Worm (Caenorhabditis elegans): Measurements from ENCODE around the gene C54F6.3.

C54F6.3 gene

DNA sequence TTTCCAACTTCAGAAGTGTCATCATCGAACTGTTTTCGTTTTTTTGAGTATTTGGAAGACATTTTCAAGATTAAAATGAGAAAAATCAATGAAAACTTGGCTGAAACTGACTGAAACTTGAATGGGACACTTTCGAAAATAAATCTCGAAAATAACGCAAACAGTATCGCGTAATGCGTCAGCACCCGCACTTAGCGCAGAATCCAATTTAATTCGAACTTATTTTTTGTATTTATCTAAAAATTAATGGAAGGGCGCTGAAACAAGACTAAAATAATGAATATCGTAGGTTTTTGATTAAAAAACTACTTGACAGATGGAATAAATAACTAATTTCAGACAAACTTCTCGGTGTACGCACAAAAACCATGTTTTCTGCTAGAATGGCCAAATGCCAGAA, 42.5 kb downstream of the C54F6.3 start, which contains the start of the genes snu-66 and ints-9:
TSS of gene snu-66 (minus strand) at position 108 of the 400 bp plus-strand sequence.
TSS of gene ints-9 (plus strand) at position 240 of the 400 bp plus-strand sequence.
- no peak for TF ChIP-seq nhr-25 (tag; optimal IDR thresholded peaks at IDR 0.05)
- no peak for TF ChIP-seq lin-11 (tag; optimal IDR thresholded peaks at IDR 0.05)
- no peak for TF ChIP-seq mdl-1 (tag; optimal IDR thresholded peaks at IDR 0.05)
- no peak for TF ChIP-seq ceh-82 (tag; optimal IDR thresholded peaks at IDR 0.05)
- peak; percentile 74 for TF ChIP-seq sma-9 (GFP tag; optimal IDR thresholded peaks at IDR 0.05)
- TF ChIP-seq sma-9 (tag; optimal IDR thresholded peaks at IDR 0.05) = no peak
- TF ChIP-seq ama-1 (optimal IDR thresholded peaks at IDR 0.05) = no peak
- TF ChIP-seq unc-55 (GFP tag; optimal IDR thresholded peaks at IDR 0.05) = peak; percentile 81
- no peak for TF ChIP-seq elt-1 (tag; optimal IDR thresholded peaks at IDR 0.05)
- TF ChIP-seq crh-2 (tag; optimal IDR thresholded peaks at IDR 0.05) = peak; percentile 51
- TF ChIP-seq nhr-23 (tag; optimal IDR thresholded peaks at IDR 0.05) = no peak
- TF ChIP-seq nhr-21 (tag; optimal IDR thresholded peaks at IDR 0.05) = peak; percentile 49
- TF ChIP-seq snpc-4 (tag; optimal IDR thresholded peaks at IDR 0.05) = peak; percentile 22
- TF ChIP-seq nhr-129 (tag; optimal IDR thresholded peaks at IDR 0.05) = peak; percentile 65
- TF ChIP-seq R02D3.7 (tag; optimal IDR thresholded peaks at IDR 0.05) = no peak
- TF ChIP-seq nhr-6 (tag; optimal IDR thresholded peaks at IDR 0.05) = peak; percentile 36
- no peak for TF ChIP-seq nhr-237 (tag; optimal IDR thresholded peaks at IDR 0.05)
- no peak for TF ChIP-seq unc-62 (GFP tag; optimal IDR thresholded peaks at IDR 0.05)
- peak; percentile 52 for TF ChIP-seq sma-3 (GFP tag; optimal IDR thresholded peaks at IDR 0.05)
- no peak for TF ChIP-seq nhr-11 (tag; optimal IDR thresholded peaks at IDR 0.05)
- TF ChIP-seq sem-4 (tag; optimal IDR thresholded peaks at IDR 0.05) = peak; percentile 16
- TF ChIP-seq C34F6.9 (tag; optimal IDR thresholded peaks at IDR 0.05) = peak; percentile 86
- TF ChIP-seq egl-27 (tag; optimal IDR thresholded peaks at IDR 0.05) = no peak
- peak; percentile 69 for TF ChIP-seq F13H6.1 (tag; optimal IDR thresholded peaks at IDR 0.05)
- peak; percentile 63 to 82 for TF ChIP-seq lsy-2 (tag; optimal IDR thresholded peaks at IDR 0.05)
- TF ChIP-seq Y55F3AM.14 (GFP tag; optimal IDR thresholded peaks at IDR 0.05) = no peak
- TF ChIP-seq fos-1 (tag; optimal IDR thresholded peaks at IDR 0.05) = no peak
- TF ChIP-seq lin-13 (GFP tag; optimal IDR thresholded peaks at IDR 0.05) = peak; percentile 40
- no peak for TF ChIP-seq ceh-16 (tag; optimal IDR thresholded peaks at IDR 0.05)
- no peak for TF ChIP-seq zag-1 (tag; optimal IDR thresholded peaks at IDR 0.05)
- no peak for TF ChIP-seq mab-5 (tag; optimal IDR thresholded peaks at IDR 0.05)
- peak; percentile 82 for TF ChIP-seq gmeb-1 (tag; optimal IDR thresholded peaks at IDR 0.05)
- TF ChIP-seq aly-2 (tag; optimal IDR thresholded peaks at IDR 0.05) = no peak
- TF ChIP-seq blmp-1 (tag; optimal IDR thresholded peaks at IDR 0.05; ENCODE audit: insufficient read depth) = no peak
- TF ChIP-seq mbf-1 (tag; optimal IDR thresholded peaks at IDR 0.05) = no peak

DNA sequence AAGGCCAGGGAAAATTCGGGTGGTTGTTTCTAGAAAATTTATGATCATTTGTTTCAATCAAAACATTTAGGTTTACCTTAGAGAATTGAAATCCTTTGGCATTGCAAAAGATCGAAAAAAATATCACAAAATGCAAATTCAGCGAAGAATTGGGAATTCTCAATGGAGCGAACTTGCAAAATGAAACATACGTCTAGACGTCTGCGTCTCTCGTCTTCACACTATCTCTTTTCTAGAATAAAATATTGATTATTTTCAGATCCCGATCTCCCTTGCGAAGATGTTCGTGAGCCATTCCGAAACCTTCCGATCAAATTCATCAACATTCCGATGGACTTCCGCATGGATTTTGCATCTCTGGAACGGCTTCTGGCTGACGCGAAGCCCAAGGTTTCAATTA, 47.3 kb downstream of the C54F6.3 start, which contains the start of gene ets-6:
TSS of gene ets-6 (minus strand) at position 169 of the 400 bp plus-strand sequence.
- no peak for TF ChIP-seq ceh-16 (tag; optimal IDR thresholded peaks at IDR 0.05)
- TF ChIP-seq ztf-11 (tag; optimal IDR thresholded peaks at IDR 0.05) = no peak
- TF ChIP-seq ama-1 (optimal IDR thresholded peaks at IDR 0.05) = no peak
- TF ChIP-seq mab-5 (tag; optimal IDR thresholded peaks at IDR 0.05) = no peak
- TF ChIP-seq egl-27 (tag; optimal IDR thresholded peaks at IDR 0.05) = no peak
- TF ChIP-seq mbf-1 (tag; optimal IDR thresholded peaks at IDR 0.05) = no peak
- TF ChIP-seq elt-3 (tag; optimal IDR thresholded peaks at IDR 0.05) = no peak
- TF ChIP-seq unc-55 (GFP tag; optimal IDR thresholded peaks at IDR 0.05) = peak; percentile 76
- no peak for TF ChIP-seq sem-4 (tag; optimal IDR thresholded peaks at IDR 0.05)
- TF ChIP-seq zag-1 (tag; optimal IDR thresholded peaks at IDR 0.05) = no peak
- TF ChIP-seq peb-1 (tag; optimal IDR thresholded peaks at IDR 0.05) = no peak
- no peak for TF ChIP-seq Y55F3AM.14 (GFP tag; optimal IDR thresholded peaks at IDR 0.05)
- TF ChIP-seq unc-62 (GFP tag; optimal IDR thresholded peaks at IDR 0.05) = no peak
- no peak for TF ChIP-seq nhr-6 (tag; optimal IDR thresholded peaks at IDR 0.05)
- peak; percentile 55 for TF ChIP-seq crh-2 (tag; optimal IDR thresholded peaks at IDR 0.05)
- no peak for TF ChIP-seq nhr-10 (tag; optimal IDR thresholded peaks at IDR 0.05)
- TF ChIP-seq lin-13 (GFP tag; optimal IDR thresholded peaks at IDR 0.05) = no peak
- no peak for TF ChIP-seq snpc-4 (tag; optimal IDR thresholded peaks at IDR 0.05)
- no peak for TF ChIP-seq elt-1 (tag; optimal IDR thresholded peaks at IDR 0.05)
- peak; percentile 60 for TF ChIP-seq gmeb-1 (tag; optimal IDR thresholded peaks at IDR 0.05)
- TF ChIP-seq nhr-77 (tag; optimal IDR thresholded peaks at IDR 0.05) = no peak
- no peak for TF ChIP-seq ceh-82 (tag; optimal IDR thresholded peaks at IDR 0.05)
- no peak for TF ChIP-seq ztf-1 (GFP tag; conservative IDR thresholded peaks at IDR 0.05)
- TF ChIP-seq R02D3.7 (tag; optimal IDR thresholded peaks at IDR 0.05) = no peak
- TF ChIP-seq aly-2 (tag; optimal IDR thresholded peaks at IDR 0.05) = no peak
- TF ChIP-seq nhr-25 (tag; optimal IDR thresholded peaks at IDR 0.05) = peak; percentile 35
- peak; percentile 25 for TF ChIP-seq fos-1 (tag; optimal IDR thresholded peaks at IDR 0.05)
- no peak for TF ChIP-seq lin-39 (tag; optimal IDR thresholded peaks at IDR 0.05)
- TF ChIP-seq lin-11 (tag; optimal IDR thresholded peaks at IDR 0.05) = no peak
- TF ChIP-seq ZK546.5 (tag; optimal IDR thresholded peaks at IDR 0.05) = no peak
- peak; percentile 26 for TF ChIP-seq sma-9 (GFP tag; optimal IDR thresholded peaks at IDR 0.05)
- TF ChIP-seq sma-9 (tag; optimal IDR thresholded peaks at IDR 0.05) = no peak
- TF ChIP-seq blmp-1 (tag; optimal IDR thresholded peaks at IDR 0.05; ENCODE audit: insufficient read depth) = no peak
- no peak for TF ChIP-seq F13H6.1 (tag; optimal IDR thresholded peaks at IDR 0.05)
- peak; percentile 50 for TF ChIP-seq nhr-129 (tag; optimal IDR thresholded peaks at IDR 0.05)
- no peak for TF ChIP-seq nhr-237 (tag; optimal IDR thresholded peaks at IDR 0.05)
- TF ChIP-seq alr-1 (tag; optimal IDR thresholded peaks at IDR 0.05) = no peak
- TF ChIP-seq ztf-4 (tag; optimal IDR thresholded peaks at IDR 0.05) = no peak
- TF ChIP-seq sma-3 (GFP tag; optimal IDR thresholded peaks at IDR 0.05) = peak; percentile 16
- TF ChIP-seq nhr-12 (tag; optimal IDR thresholded peaks at IDR 0.05) = no peak
- TF ChIP-seq skn-1 (tag; optimal IDR thresholded peaks at IDR 0.05) = no peak
- no peak for TF ChIP-seq nhr-11 (tag; optimal IDR thresholded peaks at IDR 0.05)
- TF ChIP-seq unc-39 (tag; optimal IDR thresholded peaks at IDR 0.05) = no peak
- TF ChIP-seq lsy-2 (tag; optimal IDR thresholded peaks at IDR 0.05) = peak; percentile 10 to 78
- no peak for TF ChIP-seq nhr-23 (tag; optimal IDR thresholded peaks at IDR 0.05)
- TF ChIP-seq mdl-1 (tag; optimal IDR thresholded peaks at IDR 0.05) = no peak

All from whole organism, L2 larva.